Fruit fly (Drosophila melanogaster): Measurements from ENCODE around the gene OXA1L.

OXA1L gene

dm6 chr3L:10856534-10857030, 29.7 kb downstream of the OXA1L start (continued):
- TF ChIP-seq MBD-R2 (GFP tag; IDR thresholded peaks at IDR 0.05): peak; percentile 34; the same call in 1 of the 2 replicates
- peak; percentile 36 for TF ChIP-seq odd (GFP tag; optimal IDR thresholded peaks at IDR 0.05)
- peak; percentile 39 for TF ChIP-seq bcd (GFP tag; optimal IDR thresholded peaks at IDR 0.05)
- peak; percentile 88; the same call in 2 of the 3 replicates for TF ChIP-seq so (GFP tag; IDR thresholded peaks at IDR 0.05)
- TF ChIP-seq dmrt11E (tag; optimal IDR thresholded peaks at IDR 0.05): peak; percentile 77
- 0 out of 2 replicates have a peak, but pooled peaks have one; percentile 14 for TF ChIP-seq CG14441 (GFP tag; IDR thresholded peaks at IDR 0.05)
- peak; percentile 73 for TF ChIP-seq Hey (tag; optimal IDR thresholded peaks at IDR 0.05)
- TF ChIP-seq cad (GFP tag; optimal IDR thresholded peaks at IDR 0.05): peak; percentile 43
- peak; percentile 53 for TF ChIP-seq repo (GFP tag; optimal IDR thresholded peaks at IDR 0.05)
- TF ChIP-seq NC2β (GFP tag; optimal IDR thresholded peaks at IDR 0.05): peak; percentile 65
- TF ChIP-seq CG7987 (GFP tag; optimal IDR thresholded peaks at IDR 0.05): peak; percentile 73
- peak; percentile 3 for TF ChIP-seq CG18262 (tag; optimal IDR thresholded peaks at IDR 0.05)
- peak; percentile 49 for TF ChIP-seq CG4282 (GFP tag; optimal IDR thresholded peaks at IDR 0.05)
- peak; percentile 18 for TF ChIP-seq Blimp-1 (GFP tag; optimal IDR thresholded peaks at IDR 0.05)
- TF ChIP-seq crp (GFP tag; optimal IDR thresholded peaks at IDR 0.05): peak in 1 of 2 experiments; percentile 5
- no peak for TF ChIP-seq pfk (GFP tag; optimal IDR thresholded peaks at IDR 0.05)
- TF ChIP-seq dati (GFP tag; IDR thresholded peaks at IDR 0.05): no peak
- peak; percentile 51 for TF ChIP-seq shn (GFP tag; optimal IDR thresholded peaks at IDR 0.05)
- peak; percentile 9 for TF ChIP-seq jing (GFP tag; optimal IDR thresholded peaks at IDR 0.05)
- TF ChIP-seq CG8089 (GFP tag; optimal IDR thresholded peaks at IDR 0.05): peak; percentile 27
- peak; percentile 45; the same call in 1 of the 2 replicates for TF ChIP-seq sna (GFP tag; IDR thresholded peaks at IDR 0.05; ENCODE audit: partially characterized antibody)

dm6 chr3L:10855419-10856213, 30.7 kb downstream of the OXA1L start:
- TF ChIP-seq Bteb2 (GFP tag; optimal IDR thresholded peaks at IDR 0.05) (peak; percentile 17), CG2120 (GFP tag; optimal IDR thresholded peaks at IDR 0.05) (peak; percentile 68), pb (GFP tag; optimal IDR thresholded peaks at IDR 0.05) (no peak), dan (GFP tag; IDR thresholded peaks at IDR 0.05) (no peak), Hmx (GFP tag; optimal IDR thresholded peaks at IDR 0.05) (no peak), corto (GFP tag; optimal IDR thresholded peaks at IDR 0.05) (peak; percentile 78), CG13424 (tag; optimal IDR thresholded peaks at IDR 0.05) (peak; percentile 90), sr (GFP tag; IDR thresholded peaks at IDR 0.05) (no peak), CG4617 (GFP tag; optimal IDR thresholded peaks at IDR 0.05; ENCODE audit: borderline replicate concordance) (peak; percentile 12), crp (GFP tag; optimal IDR thresholded peaks at IDR 0.05) (peak in 1 of 2 experiments; percentile 35), Ptx1 (GFP tag; IDR thresholded peaks at IDR 0.05) (peak; percentile 93), CG13296 (GFP tag; optimal IDR thresholded peaks at IDR 0.05) (peak; percentile 87), sim (GFP tag; IDR thresholded peaks at IDR 0.05) (peak; percentile 34; the same call in 1 of the 2 replicates), crol (GFP tag; IDR thresholded peaks at IDR 0.05) (peak; percentile 98), dmrt99B (tag; optimal IDR thresholded peaks at IDR 0.05) (peak; percentile 97), CG10321 (GFP tag; IDR thresholded peaks at IDR 0.05) (peak; percentile 26; the same call in 1 of the 2 replicates), CG7372 (GFP tag; IDR thresholded peaks at IDR 0.05) (peak; percentile 74), CG33557 (GFP tag; optimal IDR thresholded peaks at IDR 0.05) (peak; percentile 90), Bdp1 (GFP tag; optimal IDR thresholded peaks at IDR 0.05) (peak; percentile 9), ems (GFP tag; optimal IDR thresholded peaks at IDR 0.05) (peak; percentile 27), Rx (GFP tag; IDR thresholded peaks at IDR 0.05) (peak; percentile 54; the same call in 1 of the 2 replicates), CG2712 (tag; optimal IDR thresholded peaks at IDR 0.05) (peak; percentile 95), CG13287 (GFP tag; IDR thresholded peaks at IDR 0.05; ENCODE audit: partially characterized antibody) (no peak), twi (tag; optimal IDR thresholded peaks at IDR 0.05) (peak; percentile 85), Abd-B (GFP tag; optimal IDR thresholded peaks at IDR 0.05) (peak; percentile 84), kah (GFP tag; optimal IDR thresholded peaks at IDR 0.05) (peak; percentile 74), eve (GFP tag; optimal IDR thresholded peaks at IDR 0.05) (peak in 1 of 2 experiments; percentile 28), MBD-R2 (GFP tag; IDR thresholded peaks at IDR 0.05) (peak; percentile 50; the same call in 1 of the 2 replicates), CG5953 (GFP tag; IDR thresholded peaks at IDR 0.05) (peak; percentile 73; the same call in 1 of the 2 replicates)
